Worm (Caenorhabditis elegans) whole organism, young adult: Measurements from ENCODE around the gene cutl-11.

ENCODE experiments used
- B0336.3 ChIP-seq: fragments of 200-800 bp; sonication (Bioruptor generic); IDR thresholded peaks from 2 replicates; pipeline ENCODE4 v1.3.6; 2022; ENCODE audit warnings: missing genetic modification characterization, missing compliant biosample characterization
- D2030.7 ChIP-seq: fragments of 200-800 bp; sonication (Bioruptor generic); IDR thresholded peaks from 2 replicates; pipeline ENCODE4 v1.3.6; 2022; ENCODE audit warnings: missing genetic modification reagents, missing genetic modification characterization, missing compliant biosample characterization
- F10E7.11 ChIP-seq: sonication (generic microtip); optimal IDR thresholded peaks from 2 replicates; lab custom pipeline; 2017; ENCODE audit warnings: mild to moderate bottlenecking, missing genetic modification characterization, moderate library complexity, missing compliant biosample characterization
- F22D6.2 ChIP-seq: sonication (generic microtip); optimal IDR thresholded peaks from 2 replicates; lab custom pipeline; 2016; ENCODE audit warnings: mild to moderate bottlenecking, missing genetic modification characterization, missing compliant biosample characterization
- F52B5.7 ChIP-seq: sonication (generic microtip); optimal IDR thresholded peaks from 2 replicates; lab custom pipeline; 2016; ENCODE audit warnings: mild to moderate bottlenecking, missing genetic modification characterization, missing compliant biosample characterization
- F57C9.4 ChIP-seq: sonication (generic microtip); optimal IDR thresholded peaks from 2 replicates; lab custom pipeline; 2017; ENCODE audit warnings: mild to moderate bottlenecking, missing genetic modification characterization, missing compliant biosample characterization
- K11D2.4 ChIP-seq: fragments of 200-800 bp; sonication (Bioruptor generic); IDR thresholded peaks from 2 replicates; pipeline ENCODE4 v1.3.6; 2022; ENCODE audit warnings: missing genetic modification reagents, missing genetic modification characterization, missing compliant biosample characterization
- K12H6.12 ChIP-seq: fragments of 200-800 bp; sonication (Bioruptor generic); optimal IDR thresholded peaks from 2 replicates; lab custom pipeline; 2018; ENCODE audit warnings: mild to moderate bottlenecking, missing genetic modification characterization, missing compliant biosample characterization
- T07F8.4 ChIP-seq: sonication (generic microtip); optimal IDR thresholded peaks from 2 replicates; lab custom pipeline; 2016; ENCODE audit warnings: mild to moderate bottlenecking, missing genetic modification characterization, moderate library complexity, missing compliant biosample characterization
- Y53G8AR.9 ChIP-seq: fragments of 200-800 bp; sonication (Bioruptor generic); conservative IDR thresholded peaks from 2 replicates; pipeline ENCODE4 v1.3.6; 2022; ENCODE audit warnings: missing genetic modification reagents, missing genetic modification characterization, missing compliant biosample characterization
- Y67H2A.10 ChIP-seq: fragments of 200-800 bp; sonication (Bioruptor generic); conservative IDR thresholded peaks from 2 replicates; pipeline ENCODE4 v1.3.6; 2022; ENCODE audit warnings: missing genetic modification reagents, missing genetic modification characterization, missing compliant biosample characterization
- Y79H2A.3 ChIP-seq: fragments of 200-800 bp; sonication (Bioruptor generic); conservative IDR thresholded peaks from 2 replicates; pipeline ENCODE4 v1.3.6; 2022; ENCODE audit warnings: missing genetic modification reagents, missing genetic modification characterization, missing compliant biosample characterization
- attf-5 ChIP-seq: fragments of 200-800 bp; sonication (Bioruptor generic); optimal IDR thresholded peaks from 2 replicates; lab custom pipeline; 2018; ENCODE audit warnings: mild to moderate bottlenecking, missing genetic modification characterization, missing compliant biosample characterization
- bed-1 ChIP-seq: fragments of 200-800 bp; sonication (Bioruptor generic); IDR thresholded peaks from 2 replicates; pipeline ENCODE4 v1.3.6; 2022; ENCODE audit warnings: missing genetic modification reagents, missing genetic modification characterization, missing compliant biosample characterization
- cebp-1 ChIP-seq, 2 experiments: fragments of 200-800 bp in 1 of 2; sonication (Bioruptor generic) in 1 of 2; sonication (generic microtip) in 1 of 2; IDR thresholded peaks in 1 of 2; optimal IDR thresholded peaks in 1 of 2; 2 replicates each; pipeline versions ENCODE4 v1.3.6 to Lab custom; 2017 to 2022; ENCODE audit warnings: missing compliant biosample characterization in 2 of 2, missing genetic modification characterization in 2 of 2, mild to moderate bottlenecking in 1 of 2, missing genetic modification reagents in 1 of 2, moderate library complexity in 1 of 2
- ceh-79 ChIP-seq: sonication (generic microtip); optimal IDR thresholded peaks from 2 replicates; lab custom pipeline; 2017; ENCODE audit warnings: mild to moderate bottlenecking, missing genetic modification characterization, missing compliant biosample characterization
- die-1 ChIP-seq: sonication (generic microtip); optimal IDR thresholded peaks from 2 replicates; lab custom pipeline; 2016; ENCODE audit warnings: missing genotype, mild to moderate bottlenecking, missing genetic modification characterization, missing compliant biosample characterization
- dpff-1 ChIP-seq: sonication (generic microtip); optimal IDR thresholded peaks from 2 replicates; lab custom pipeline; 2017; ENCODE audit warnings: mild to moderate bottlenecking, missing genetic modification characterization, missing compliant biosample characterization
- dpl-1 ChIP-seq: fragments of 150-350 bp; optimal IDR thresholded peaks from 2 replicates; lab custom pipeline; 2014; ENCODE audit warnings: missing biosample characterization, missing genetic modification reagents, missing genetic modification characterization
- egrh-3 ChIP-seq: fragments of 200-800 bp; sonication (Bioruptor generic); IDR thresholded peaks from 2 replicates; pipeline ENCODE4 v1.3.6; 2022; ENCODE audit warnings: missing genetic modification reagents, missing genetic modification characterization, missing compliant biosample characterization
- ekl-4 ChIP-seq: fragments of 200-800 bp; sonication (Bioruptor generic); IDR thresholded peaks from 2 replicates; pipeline ENCODE4 v1.3.6; 2022; ENCODE audit warnings: missing genetic modification reagents, missing genetic modification characterization, missing compliant biosample characterization
- hlh-12 ChIP-seq: sonication (generic microtip); optimal IDR thresholded peaks from 2 replicates; lab custom pipeline; 2016; ENCODE audit warnings: missing genetic modification characterization, missing compliant biosample characterization
- let-607 ChIP-seq, 2 experiments: fragments of 200-800 bp in 1 of 2; sonication (Bioruptor generic) in 1 of 2; sonication (generic microtip) in 1 of 2; optimal IDR thresholded peaks; 2 replicates each; lab custom pipeline; 2016 to 2018; ENCODE audit warnings: mild to moderate bottlenecking in 2 of 2, missing compliant biosample characterization in 2 of 2, missing genetic modification characterization in 2 of 2, moderate library complexity in 2 of 2, missing genotype in 1 of 2
- lin-35 ChIP-seq, 3 experiments: fragments of 150-350 bp in 2 of 3; sonication (generic microtip) in 1 of 3; optimal IDR thresholded peaks; 2 replicates each; lab custom pipeline; 2014 to 2018; ENCODE audit warnings: missing biosample characterization in 3 of 3, missing genetic modification characterization in 3 of 3, missing genetic modification reagents in 3 of 3
- lin-54 ChIP-seq: fragments of 200-800 bp; sonication (Bioruptor generic); optimal IDR thresholded peaks from 2 replicates; lab custom pipeline; 2018; ENCODE audit warnings: mild to moderate bottlenecking, missing genetic modification characterization, missing compliant biosample characterization
- lir-1 ChIP-seq: fragments of 200-800 bp; sonication (Bioruptor generic); conservative IDR thresholded peaks from 2 replicates; pipeline ENCODE4 v1.3.6; 2022; ENCODE audit warnings: missing genetic modification reagents, missing genetic modification characterization, missing compliant biosample characterization
- lsy-27 ChIP-seq: sonication (generic microtip); optimal IDR thresholded peaks from 2 replicates; lab custom pipeline; 2017; ENCODE audit warnings: missing genetic modification characterization, mild to moderate bottlenecking, missing compliant biosample characterization, antibody characterized with exemption, missing genotype, borderline replicate concordance; ENCODE audit not compliant: insufficient read depth
- madf-3 ChIP-seq: fragments of 200-800 bp; sonication (Bioruptor generic); IDR thresholded peaks from 2 replicates; pipeline ENCODE4 v1.3.6; 2022; ENCODE audit warnings: missing genetic modification reagents, missing genetic modification characterization, missing compliant biosample characterization
- mcd-1 ChIP-seq: fragments of 200-800 bp; sonication (Bioruptor generic); IDR thresholded peaks from 2 replicates; pipeline ENCODE4 v1.3.6; 2022; ENCODE audit warnings: missing genetic modification reagents, missing genetic modification characterization, missing compliant biosample characterization
- mel-28 ChIP-seq: sonication (generic microtip); optimal IDR thresholded peaks from 2 replicates; lab custom pipeline; 2016; ENCODE audit warnings: borderline replicate concordance, mild to moderate bottlenecking, missing genetic modification characterization, missing compliant biosample characterization
- nfyb-1 ChIP-seq: fragments of 200-800 bp; sonication (Bioruptor generic); IDR thresholded peaks from 2 replicates; pipeline ENCODE4 v1.3.6; 2022; ENCODE audit warnings: missing genetic modification reagents, missing genetic modification characterization, missing compliant biosample characterization
- nhr-90 ChIP-seq: sonication (generic microtip); optimal IDR thresholded peaks from 2 replicates; lab custom pipeline; 2016; ENCODE audit warnings: missing genotype, mild to moderate bottlenecking, missing genetic modification characterization, missing compliant biosample characterization
- pbrm-1 ChIP-seq: fragments of 200-800 bp; sonication (Bioruptor generic); IDR thresholded peaks from 2 replicates; pipeline ENCODE4 v1.3.6; 2022; ENCODE audit warnings: missing genetic modification reagents, missing genetic modification characterization, missing compliant biosample characterization
- repo-1 ChIP-seq: sonication (generic microtip); optimal IDR thresholded peaks from 2 replicates; lab custom pipeline; 2017; ENCODE audit warnings: mild to moderate bottlenecking, missing genetic modification characterization, missing compliant biosample characterization
- snpc-1.3 ChIP-seq: sonication (generic microtip); optimal IDR thresholded peaks from 2 replicates; lab custom pipeline; 2017; ENCODE audit warnings: missing genetic modification characterization, mild to moderate bottlenecking, missing compliant biosample characterization, antibody characterized with exemption, moderate library complexity, missing genotype, missing genetic modification reagents; ENCODE audit not compliant: insufficient read depth
- snpc-3.4 ChIP-seq: sonication (generic microtip); optimal IDR thresholded peaks from 2 replicates; lab custom pipeline; 2017; ENCODE audit warnings: missing genetic modification characterization, mild to moderate bottlenecking, missing compliant biosample characterization, antibody characterized with exemption, moderate library complexity, missing genotype, missing genetic modification reagents
- snpc-4 ChIP-seq, 5 experiments: fragments of 150-350 bp in 1 of 5; sonication (generic microtip) in 4 of 5; optimal IDR thresholded peaks; 2 replicates each; lab custom pipeline; 2014 to 2018; ENCODE audit warnings: missing genetic modification characterization in 5 of 5, missing biosample characterization in 3 of 5, antibody characterized with exemption in 2 of 5, mild to moderate bottlenecking in 2 of 5, missing compliant biosample characterization in 2 of 5, missing genotype in 2 of 5, moderate library complexity in 2 of 5, missing genetic modification reagents in 1 of 5
- sptf-2 ChIP-seq: fragments of 200-800 bp; sonication (Bioruptor generic); optimal IDR thresholded peaks from 2 replicates; lab custom pipeline; 2018; ENCODE audit warnings: mild to moderate bottlenecking, missing genetic modification characterization, missing compliant biosample characterization
- tbp1 ChIP-seq: fragments of 200-800 bp; sonication (Bioruptor generic); optimal IDR thresholded peaks from 2 replicates; lab custom pipeline; 2018; ENCODE audit warnings: mild to moderate bottlenecking, missing genetic modification characterization, missing compliant biosample characterization
- tbx-9 ChIP-seq: sonication (generic microtip); optimal IDR thresholded peaks from 2 replicates; lab custom pipeline; 2016; ENCODE audit warnings: borderline replicate concordance, missing genetic modification characterization, inconsistent platforms, missing compliant biosample characterization
- tlf-1 ChIP-seq: fragments of 200-800 bp; sonication (Bioruptor generic); optimal IDR thresholded peaks from 2 replicates; lab custom pipeline; 2018; ENCODE audit warnings: mild to moderate bottlenecking, missing genetic modification characterization, missing compliant biosample characterization
- zfh-2 ChIP-seq: fragments of 200-800 bp; sonication (Bioruptor generic); conservative IDR thresholded peaks from 2 replicates; pipeline ENCODE4 v1.3.6; 2022; ENCODE audit warnings: missing genetic modification reagents, missing genetic modification characterization, missing compliant biosample characterization
- ztf-22 ChIP-seq: fragments of 200-800 bp; sonication (Bioruptor generic); optimal IDR thresholded peaks from 2 replicates; lab custom pipeline; 2018; ENCODE audit warnings: mild to moderate bottlenecking, missing genetic modification characterization, moderate library complexity, missing compliant biosample characterization
- ztf-25 ChIP-seq: fragments of 200-800 bp; sonication (Bioruptor generic); IDR thresholded peaks from 2 replicates; pipeline ENCODE4 v1.3.6; 2022; ENCODE audit warnings: missing genetic modification reagents, missing genetic modification characterization, missing compliant biosample characterization

Gene cutl-11

ce11 chrX:11605766-11606490 lies 44.7 kb downstream of the cutl-11 start:
- TF ChIP-seq snpc-3.4 (tag; lab: Kevin White, UChicago) (no peak), B0336.3 (GFP tag; lab: Robert Waterston, UW) (peak; percentile 98), snpc-4 (GFP tag; optimal IDR thresholded peaks at IDR 0.05; lab: Kevin White, UChicago) (peak; percentile 62), snpc-4 (tag; optimal IDR thresholded peaks at IDR 0.05; lab: Kevin White, UChicago) (peak in 2 of 4 experiments; percentile 81 to 82), let-607 (tag; optimal IDR thresholded peaks at IDR 0.05; lab: Kevin White, UChicago) (peak; percentile 86 to 87), T07F8.4 (tag; lab: Kevin White, UChicago) (peak; percentile 23), F22D6.2 (tag; lab: Kevin White, UChicago) (peak; percentile 89), egrh-3 (GFP tag; lab: Robert Waterston, UW) (peak; percentile 80), attf-5 (GFP tag; lab: Kevin White, UChicago) (peak; percentile 96), tlf-1 (GFP tag; lab: Kevin White, UChicago) (peak; percentile 95), snpc-1.3 (tag; lab: Kevin White, UChicago) (no peak), dpl-1 (GFP tag; lab: Kevin White, UChicago) (peak; percentile 41), tbx-9 (tag; lab: Kevin White, UChicago) (no peak), pbrm-1 (GFP tag; lab: Robert Waterston, UW) (peak; percentile 95), nhr-90 (tag; lab: Kevin White, UChicago) (peak; percentile 97), die-1 (peak; percentile 83), madf-3 (GFP tag; lab: Robert Waterston, UW) (peak; percentile 54; the same call in 1 of the 2 replicates), Y67H2A.10 (GFP tag; lab: Robert Waterston, UW) (peak; percentile 78; the same call in 1 of the 2 replicates), D2030.7 (GFP tag; lab: Robert Waterston, UW) (no peak), F52B5.7 (tag; lab: Kevin White, UChicago) (peak; percentile 82), K12H6.12 (tag; lab: Kevin White, UChicago) (peak; percentile 99), lin-54 (GFP tag; lab: Kevin White, UChicago) (peak; percentile 75), mcd-1 (GFP tag; lab: Robert Waterston, UW) (peak; percentile 77), tbp1 (peak; percentile 74), ztf-25 (GFP tag; lab: Robert Waterston, UW) (peak; percentile 58; the same call in 1 of the 2 replicates), zfh-2 (GFP tag; lab: Robert Waterston, UW) (peak; percentile 81), F10E7.11 (tag; lab: Kevin White, UChicago) (peak; percentile 35), nfyb-1 (peak; percentile 96), repo-1 (tag; lab: Kevin White, UChicago) (peak; percentile 95), ztf-22 (GFP tag; lab: Kevin White, UChicago) (peak; percentile 74), Y53G8AR.9 (GFP tag; lab: Robert Waterston, UW) (peak; percentile 89; the same call in 1 of the 2 replicates), K11D2.4 (GFP tag; lab: Robert Waterston, UW) (peak; percentile 95), Y79H2A.3 (no peak), cebp-1 (GFP tag; IDR thresholded peaks at IDR 0.05; lab: Robert Waterston, UW) (peak; percentile 100), cebp-1 (tag; optimal IDR thresholded peaks at IDR 0.05; lab: Kevin White, UChicago) (peak; percentile 100), lir-1 (GFP tag; lab: Robert Waterston, UW) (peak; percentile 55), mel-28 (tag; lab: Kevin White, UChicago) (peak; percentile 72), F57C9.4 (tag; lab: Kevin White, UChicago) (peak; percentile 77), lsy-27 (tag; lab: Kevin White, UChicago) (no peak), dpff-1 (peak; percentile 98), ekl-4 (GFP tag; lab: Robert Waterston, UW) (peak; percentile 82), ceh-79 (tag; lab: Kevin White, UChicago) (peak; percentile 61), sptf-2 (GFP tag; lab: Kevin White, UChicago) (no peak), lin-35 (GFP tag; optimal IDR thresholded peaks at IDR 0.05; lab: Kevin White, UChicago) (peak in 2 of 3 experiments; percentile 62 to 75), hlh-12 (tag; lab: Kevin White, UChicago) (no peak), bed-1 (GFP tag; lab: Robert Waterston, UW) (no peak)
